Worm (Caenorhabditis elegans) whole organism, midembryonic: ENCODE data around the gene hrpa-2.

Experiments used
- flt-1 ChIP-seq: fragments of 200-800 bp; sonication (Bioruptor generic); IDR thresholded peaks from 2 replicates; pipeline ENCODE4 v1.3.6; 2022; ENCODE audit warnings: missing genetic modification characterization, missing compliant biosample characterization
- ref-1 ChIP-seq: fragments of 200-800 bp; sonication (Bioruptor generic); conservative IDR thresholded peaks from 2 replicates; pipeline ENCODE4 v1.3.6; 2022; ENCODE audit warnings: missing genetic modification reagents, missing genetic modification characterization, missing compliant biosample characterization
- ztf-29 ChIP-seq: fragments of 200-800 bp; sonication (Bioruptor generic); IDR thresholded peaks from 2 replicates; pipeline ENCODE4 v1.3.6; 2022; ENCODE audit warnings: missing genetic modification reagents, missing genetic modification characterization, missing compliant biosample characterization

DNA sequence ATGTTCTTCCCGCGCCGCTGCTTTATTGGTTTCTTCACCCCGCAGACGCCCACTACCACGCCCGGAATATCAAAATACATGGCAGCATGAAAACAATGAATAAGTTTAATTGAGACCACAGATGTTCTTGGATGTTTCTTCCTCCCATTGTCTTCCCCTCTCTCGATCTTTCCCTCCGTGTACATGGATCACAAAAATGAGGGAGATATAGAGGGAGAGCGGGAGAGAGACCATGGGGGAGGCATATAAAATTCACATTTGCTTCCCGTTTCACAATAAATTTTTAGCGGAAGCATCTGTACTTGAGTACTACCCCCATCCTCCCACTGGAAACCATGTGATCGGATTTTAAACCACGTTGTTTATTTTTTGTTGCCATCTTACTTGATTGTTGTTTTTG lies 22.8 kb upstream of the hrpa-2 start:
- TF ChIP-seq flt-1 (GFP tag; lab: Robert Waterston, UW) = no peak
- TF ChIP-seq ref-1 (GFP tag; lab: Robert Waterston, UW) = no peak
- no peak for TF ChIP-seq ztf-29 (GFP tag; lab: Robert Waterston, UW)
